Worm (Caenorhabditis elegans) whole organism, L1 larva: ENCODE results near the gene sdz-16.

Experiments used
- C34B4.2 ChIP-seq: sonication (generic microtip); optimal IDR thresholded peaks from 2 replicates; lab custom pipeline; 2017; ENCODE audit warnings: mild to moderate bottlenecking, missing genetic modification characterization, missing compliant biosample characterization
- alr-1 ChIP-seq: fragments of 200-800 bp; sonication (Bioruptor generic); optimal IDR thresholded peaks from 2 replicates; lab custom pipeline; 2018; ENCODE audit warnings: borderline replicate concordance, mild to moderate bottlenecking, missing genetic modification characterization, missing compliant biosample characterization
- ama-1 ChIP-seq: fragments of 150-350 bp; optimal IDR thresholded peaks from 2 replicates; lab custom pipeline; 2014
- blmp-1 ChIP-seq: fragments of 150-350 bp; optimal IDR thresholded peaks from 2 replicates; lab custom pipeline; 2014; ENCODE audit warnings: missing biosample characterization, missing genetic modification characterization
- ceh-82 ChIP-seq, 3 experiments: fragments of 150-350 bp in 1 of 3; sonication (generic microtip) in 2 of 3; optimal IDR thresholded peaks; 2 replicates each; lab custom pipeline; 2014 to 2017; ENCODE audit warnings: missing biosample characterization in 3 of 3, missing genetic modification characterization in 3 of 3
- ceh-88 ChIP-seq: fragments of 200-800 bp; sonication (Bioruptor generic); IDR thresholded peaks from 2 replicates; pipeline ENCODE4 v1.3.6; 2022; ENCODE audit warnings: missing genetic modification characterization, missing compliant biosample characterization
- ceh-90 ChIP-seq: sonication (generic microtip); optimal IDR thresholded peaks from 2 replicates; lab custom pipeline; 2016; ENCODE audit warnings: missing genetic modification characterization, missing compliant biosample characterization
- efl-3 ChIP-seq: fragments of 200-800 bp; sonication (Bioruptor generic); optimal IDR thresholded peaks from 2 replicates; lab custom pipeline; 2018; ENCODE audit warnings: mild to moderate bottlenecking, missing genetic modification characterization, missing compliant biosample characterization
- fos-1 ChIP-seq: fragments of 150-350 bp; optimal IDR thresholded peaks from 2 replicates; lab custom pipeline; 2014; ENCODE audit warnings: missing biosample characterization, missing genetic modification characterization
- hlh-4 ChIP-seq: sonication (generic microtip); optimal IDR thresholded peaks from 2 replicates; lab custom pipeline; 2016; ENCODE audit warnings: mild to moderate bottlenecking, missing genetic modification characterization, missing compliant biosample characterization
- lin-15B ChIP-seq: fragments of 150-350 bp; sonication (generic microtip); optimal IDR thresholded peaks from 3 replicates; lab custom pipeline; 2014; ENCODE audit warnings: missing biosample characterization, missing genetic modification characterization
- lin-39 ChIP-seq: fragments of 150-350 bp; optimal IDR thresholded peaks from 2 replicates; lab custom pipeline; 2014; ENCODE audit warnings: missing biosample characterization, missing genetic modification reagents, missing genetic modification characterization
- lir-3 ChIP-seq: sonication (generic microtip); optimal IDR thresholded peaks from 2 replicates; lab custom pipeline; 2016; ENCODE audit warnings: mild to moderate bottlenecking, missing genetic modification characterization, moderate library complexity, missing compliant biosample characterization; ENCODE audit not compliant: poor library complexity
- lsy-2 ChIP-seq, 2 experiments: fragments of 150-350 bp; optimal IDR thresholded peaks; 2 replicates each; lab custom pipeline; 2014; ENCODE audit warnings: missing biosample characterization in 2 of 2, missing genetic modification characterization in 2 of 2
- nhr-19 ChIP-seq: fragments of 200-800 bp; sonication (Bioruptor generic); conservative IDR thresholded peaks from 2 replicates; pipeline ENCODE4 v1.3.6; 2022; ENCODE audit warnings: missing genetic modification characterization, missing compliant biosample characterization
- nhr-20 ChIP-seq: sonication (generic microtip); optimal IDR thresholded peaks from 2 replicates; lab custom pipeline; 2016; ENCODE audit warnings: mild to moderate bottlenecking, missing genetic modification characterization, missing compliant biosample characterization
- nhr-47 ChIP-seq: sonication (generic microtip); optimal IDR thresholded peaks from 2 replicates; lab custom pipeline; 2016; ENCODE audit warnings: mild to moderate bottlenecking, missing genetic modification characterization, moderate library complexity, missing compliant biosample characterization
- rnt-1 ChIP-seq: sonication (generic microtip); optimal IDR thresholded peaks from 2 replicates; lab custom pipeline; 2016; ENCODE audit warnings: mild to moderate bottlenecking, missing genetic modification characterization, moderate library complexity, missing compliant biosample characterization
- unc-30 ChIP-seq: sonication (generic microtip); optimal IDR thresholded peaks from 2 replicates; lab custom pipeline; 2017; ENCODE audit warnings: missing biosample characterization, missing genetic modification characterization
- unc-98 ChIP-seq: fragments of 200-800 bp; sonication (Bioruptor generic); IDR thresholded peaks from 2 replicates; pipeline ENCODE4 v1.3.6; 2022; ENCODE audit warnings: missing genetic modification characterization, missing compliant biosample characterization
- ztf-4 ChIP-seq: fragments of 150-350 bp; optimal IDR thresholded peaks from 2 replicates; lab custom pipeline; 2014; ENCODE audit warnings: missing biosample characterization, missing genetic modification characterization

The sdz-16 gene

DNA sequence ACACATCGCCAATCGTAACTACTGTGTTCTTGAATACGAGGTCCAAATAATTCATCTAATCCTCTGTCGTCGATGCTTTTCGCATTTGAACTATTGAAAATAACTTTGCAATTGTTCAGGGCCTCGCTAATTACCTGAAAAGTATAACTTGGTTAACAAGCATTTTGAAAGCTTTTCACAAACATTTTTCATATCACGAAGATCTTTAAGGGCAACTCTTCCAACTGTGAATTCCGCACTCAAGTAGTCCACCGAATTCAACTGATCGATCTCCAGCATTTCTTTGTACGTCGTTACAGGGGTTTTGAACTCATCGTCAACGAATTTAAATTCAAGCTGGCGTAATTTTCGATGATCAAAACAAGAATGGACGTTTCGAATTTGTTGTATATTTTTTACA is 31.3 kb downstream of the sdz-16 start:
- TF ChIP-seq ceh-82 (tag; optimal IDR thresholded peaks at IDR 0.05; lab: Kevin White, UChicago) (no peak), alr-1 (no peak), lin-39 (no peak), hlh-4 (tag; lab: Kevin White, UChicago) (no peak), nhr-47 (tag; lab: Kevin White, UChicago) (no peak)

DNA sequence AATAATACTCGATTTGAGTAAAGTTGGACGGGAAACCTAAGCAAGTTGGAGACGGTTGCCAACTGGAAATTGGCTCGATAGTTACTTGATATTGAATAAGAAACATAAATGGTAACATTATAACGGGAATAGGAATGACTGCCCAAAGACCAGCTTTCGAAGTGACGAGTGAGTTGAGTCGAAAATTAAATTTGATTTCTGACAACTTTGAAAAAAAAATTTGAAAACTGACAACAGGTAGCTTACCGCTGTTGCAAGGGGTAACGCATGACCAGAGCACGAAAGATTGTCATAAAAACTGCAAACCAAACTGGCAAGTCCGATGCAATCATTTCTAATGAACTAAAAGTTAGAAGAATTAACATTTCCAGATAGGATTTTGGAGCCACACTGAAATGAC is 35.0 kb downstream of the sdz-16 start:
- TF ChIP-seq ama-1 (lab: Kevin White, UChicago) = no peak
- TF ChIP-seq C34B4.2 (tag; lab: Kevin White, UChicago) = no peak
- no peak for TF ChIP-seq efl-3 (GFP tag; lab: Kevin White, UChicago)
- no peak for TF ChIP-seq ceh-90 (tag; lab: Kevin White, UChicago)
- no peak for TF ChIP-seq unc-30 (tag; lab: Kevin White, UChicago)
- TF ChIP-seq nhr-20 (tag; lab: Kevin White, UChicago) = no peak
- TF ChIP-seq lir-3 (tag; lab: Kevin White, UChicago) = no peak
- TF ChIP-seq lin-39 = no peak
- TF ChIP-seq ztf-4 (tag; lab: Kevin White, UChicago) = no peak
- no peak for TF ChIP-seq lsy-2 (tag; optimal IDR thresholded peaks at IDR 0.05; lab: Kevin White, UChicago)
- TF ChIP-seq unc-98 = no peak
- TF ChIP-seq rnt-1 (tag; lab: Kevin White, UChicago) = no peak
- TF ChIP-seq fos-1 (tag; lab: Kevin White, UChicago) = no peak
- no peak for TF ChIP-seq nhr-19 (GFP tag; lab: Robert Waterston, UW)
- no peak for TF ChIP-seq ceh-88
- no peak for TF ChIP-seq lin-15B (tag; lab: Kevin White, UChicago)
- no peak for TF ChIP-seq blmp-1

DNA sequence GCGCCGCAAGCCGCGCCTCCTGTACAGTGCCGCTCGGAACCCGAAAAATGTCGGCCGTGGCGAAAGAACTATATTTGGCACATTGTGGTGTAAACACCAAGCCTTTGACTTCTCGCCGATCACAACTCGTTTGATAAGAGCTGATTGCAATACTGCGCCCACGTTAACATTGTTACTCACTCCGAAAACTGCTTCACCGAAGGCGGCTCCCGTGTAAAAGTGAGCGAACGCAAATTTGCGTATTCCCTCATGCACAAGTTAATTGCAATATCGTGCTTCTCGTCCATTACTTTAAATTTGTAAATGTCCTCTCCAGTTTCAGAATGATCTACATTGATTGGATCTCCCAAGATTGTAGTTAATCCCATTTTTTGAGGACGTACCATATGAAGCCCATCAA is 43.6 kb downstream of the sdz-16 start:
- TF ChIP-seq ceh-82 (tag; optimal IDR thresholded peaks at IDR 0.05; lab: Kevin White, UChicago) = no peak
